Worm (Caenorhabditis elegans): Measurements from ENCODE around the gene R10E4.6.
A peak's percentile ranks its signal among the peaks of the same experiment; 100 is the strongest.

DNA sequence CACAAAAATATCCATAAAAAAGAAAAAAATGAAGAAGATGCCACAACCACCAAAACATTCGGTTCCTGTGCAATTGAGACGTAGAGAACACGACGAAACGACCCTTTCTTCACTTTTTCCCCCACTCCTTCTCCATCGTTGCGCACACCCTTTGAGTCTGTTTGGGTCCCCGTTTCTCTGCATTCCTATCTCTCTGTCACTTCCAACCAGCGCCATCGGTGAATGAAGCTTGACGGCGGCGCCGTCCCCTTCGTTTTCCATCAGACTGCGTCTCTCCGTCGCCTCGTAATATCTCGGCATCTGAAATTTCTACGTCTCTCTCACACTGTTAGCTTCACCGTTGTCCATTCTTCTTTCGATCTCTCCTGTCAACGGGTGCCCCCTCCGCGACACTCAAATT lies 42.4 kb downstream of the R10E4.6 start:
- TF ChIP-seq ceh-28 (tag; optimal IDR thresholded peaks at IDR 0.05) (no peak), fkh-10 (GFP tag; optimal IDR thresholded peaks at IDR 0.05) (no peak), nhr-25 (tag; optimal IDR thresholded peaks at IDR 0.05) (peak; percentile 29), zag-1 (tag; optimal IDR thresholded peaks at IDR 0.05) (no peak), R02D3.7 (tag; optimal IDR thresholded peaks at IDR 0.05) (no peak), nhr-67 (tag; optimal IDR thresholded peaks at IDR 0.05) (no peak), egl-5 (tag; optimal IDR thresholded peaks at IDR 0.05) (peak; percentile 40), skn-1 (tag; optimal IDR thresholded peaks at IDR 0.05) (no peak), mdl-1 (tag; optimal IDR thresholded peaks at IDR 0.05) (no peak), elt-2 (tag; optimal IDR thresholded peaks at IDR 0.05) (no peak), ztf-11 (tag; optimal IDR thresholded peaks at IDR 0.05) (no peak), egl-27 (tag; optimal IDR thresholded peaks at IDR 0.05) (no peak)
